Worm (Caenorhabditis elegans) whole organism, early embryonic: ENCODE data around the gene srt-68.

Source experiments
- B0310.2 ChIP-seq: sonication (generic microtip); optimal IDR thresholded peaks from 2 replicates; lab custom pipeline; 2016; ENCODE audit warnings: mild to moderate bottlenecking, missing genetic modification characterization, missing compliant biosample characterization
- F13C5.2 ChIP-seq: sonication (generic microtip); optimal IDR thresholded peaks from 2 replicates; lab custom pipeline; 2017; ENCODE audit warnings: mild to moderate bottlenecking, missing genetic modification characterization, inconsistent platforms, missing compliant biosample characterization
- aly-1 ChIP-seq: sonication (generic microtip); optimal IDR thresholded peaks from 2 replicates; lab custom pipeline; 2016; ENCODE audit warnings: missing genetic modification characterization, missing compliant biosample characterization
- ama-1 ChIP-seq: fragments of 150-350 bp; optimal IDR thresholded peaks from 2 replicates; lab custom pipeline; 2014
- ceh-13 ChIP-seq: fragments of 200-800 bp; sonication (Bioruptor generic); optimal IDR thresholded peaks from 2 replicates; lab custom pipeline; 2018; ENCODE audit warnings: mild to moderate bottlenecking, missing genetic modification characterization, missing compliant biosample characterization
- ceh-36 ChIP-seq: sonication (generic microtip); optimal IDR thresholded peaks from 2 replicates; lab custom pipeline; 2016; ENCODE audit warnings: missing genetic modification characterization, inconsistent platforms, missing compliant biosample characterization
- ets-7 ChIP-seq: sonication (generic microtip); optimal IDR thresholded peaks from 2 replicates; lab custom pipeline; 2016; ENCODE audit warnings: missing genotype, missing genetic modification characterization, missing compliant biosample characterization
- flt-1 ChIP-seq: fragments of 200-800 bp; sonication (Bioruptor generic); IDR thresholded peaks from 2 replicates; pipeline ENCODE4 v1.3.6; 2022; ENCODE audit warnings: missing genetic modification characterization, missing compliant biosample characterization
- hmbx-1 ChIP-seq: sonication (generic microtip); optimal IDR thresholded peaks from 2 replicates; lab custom pipeline; 2016; ENCODE audit warnings: mild to moderate bottlenecking, missing genetic modification characterization, missing compliant biosample characterization
- hmg-4 ChIP-seq: fragments of 200-800 bp; sonication (Bioruptor generic); optimal IDR thresholded peaks from 2 replicates; lab custom pipeline; 2018; ENCODE audit warnings: mild to moderate bottlenecking, missing genetic modification characterization, missing compliant biosample characterization
- hnd-1 ChIP-seq: sonication (generic microtip); optimal IDR thresholded peaks from 2 replicates; lab custom pipeline; 2016; ENCODE audit warnings: missing genetic modification characterization, missing compliant biosample characterization
- pes-1 ChIP-seq: fragments of 200-800 bp; sonication (Bioruptor generic); IDR thresholded peaks from 2 replicates; pipeline ENCODE4 v1.3.6; 2022; ENCODE audit warnings: missing genetic modification reagents, missing genetic modification characterization, missing compliant biosample characterization
- scrt-1 ChIP-seq: fragments of 200-800 bp; sonication (Bioruptor generic); IDR thresholded peaks from 2 replicates; pipeline ENCODE4 v1.3.6; 2022; ENCODE audit warnings: missing genetic modification characterization, missing compliant biosample characterization
- sea-1 ChIP-seq: fragments of 200-800 bp; sonication (Bioruptor generic); conservative IDR thresholded peaks from 2 replicates; pipeline ENCODE4 v1.3.6; 2022; ENCODE audit warnings: missing genetic modification characterization, missing compliant biosample characterization
- tbx-11 ChIP-seq: fragments of 200-800 bp; sonication (Bioruptor generic); IDR thresholded peaks from 2 replicates; pipeline ENCODE4 v1.3.6; 2022; ENCODE audit warnings: missing genetic modification characterization, missing compliant biosample characterization
- tbx-37 ChIP-seq: fragments of 200-800 bp; sonication (Bioruptor generic); conservative IDR thresholded peaks from 2 replicates; pipeline ENCODE4 v1.3.6; 2022; ENCODE audit warnings: missing genetic modification reagents, missing genetic modification characterization, missing compliant biosample characterization
- tra-4 ChIP-seq: sonication (generic microtip); optimal IDR thresholded peaks from 2 replicates; lab custom pipeline; 2017; ENCODE audit warnings: missing genetic modification characterization, missing compliant biosample characterization

Gene srt-68

DNA sequence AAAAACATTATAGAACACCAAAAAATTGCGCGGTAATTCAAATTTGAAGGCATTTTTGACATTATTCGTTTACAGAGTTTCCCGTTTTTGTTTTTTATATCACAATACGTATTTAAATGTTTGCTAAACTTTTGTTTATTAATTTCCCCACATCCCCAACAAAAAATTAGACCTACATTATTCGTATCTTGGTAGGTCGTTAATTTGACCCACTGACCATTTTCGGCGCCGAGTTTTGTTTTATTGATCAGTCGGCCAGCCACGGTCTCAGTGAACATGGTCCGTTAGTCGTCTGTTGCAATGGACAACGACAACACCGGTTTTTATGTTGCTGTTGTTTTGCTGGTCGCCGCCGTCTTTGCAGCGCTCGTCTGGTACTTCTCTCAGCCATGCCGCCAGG lies 12.0 kb downstream of the srt-68 start, which contains the start of gene B0238.15:
Gene B0238.15, plus strand, starts transcription at position 301 of the 400 bp plus-strand sequence.
- TF ChIP-seq ceh-13 (GFP tag; lab: Kevin White, UChicago) = no peak

- TF ChIP-seq hmg-4 (GFP tag; lab: Kevin White, UChicago) (no peak), aly-1 (no peak), ceh-36 (tag; lab: Kevin White, UChicago) (no peak), tra-4 (tag; lab: Kevin White, UChicago) (no peak), sea-1 (GFP tag; lab: Robert Waterston, UW) (no peak), F13C5.2 (tag; lab: Kevin White, UChicago) (no peak), tbx-11 (no peak), ceh-13 (GFP tag; lab: Kevin White, UChicago) (no peak), ets-7 (tag; lab: Kevin White, UChicago) (no peak), ama-1 (no peak), scrt-1 (GFP tag; lab: Robert Waterston, UW) (no peak), hnd-1 (tag; lab: Kevin White, UChicago) (no peak), tbx-37 (GFP tag; lab: Robert Waterston, UW) (no peak), flt-1 (GFP tag; lab: Robert Waterston, UW) (no peak)
Observed at ce11 chrV:5239404-5239803, 12.5 kb downstream of the srt-68 start, which contains the start of gene C52A10.3. Gene C52A10.3 (minus strand): TSS chrV:5239504.

DNA sequence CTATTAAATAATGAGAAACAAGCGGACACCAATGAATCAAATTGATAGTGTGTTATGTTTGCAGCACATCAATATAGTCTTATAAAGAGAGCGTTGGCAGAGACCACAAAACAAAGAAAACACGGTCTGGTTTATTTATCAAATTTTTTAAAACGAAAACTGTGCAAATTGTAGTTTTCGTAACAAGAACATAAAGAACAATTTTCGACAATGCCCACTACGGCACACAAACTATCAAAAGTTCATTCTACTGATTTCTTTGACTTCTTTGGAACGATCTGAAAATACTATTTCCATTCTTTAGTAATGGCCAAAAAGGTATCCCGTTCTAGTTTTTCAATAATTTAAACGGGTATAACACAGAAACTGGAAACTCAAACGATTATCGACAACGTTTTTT lies 14.8 kb downstream of the srt-68 start, which contains the start of gene cest-35.2:
Gene cest-35.2, minus strand, starts transcription at position 101 of the 400 bp plus-strand sequence.
- TF ChIP-seq pes-1 (GFP tag; lab: Robert Waterston, UW) = no peak

DNA sequence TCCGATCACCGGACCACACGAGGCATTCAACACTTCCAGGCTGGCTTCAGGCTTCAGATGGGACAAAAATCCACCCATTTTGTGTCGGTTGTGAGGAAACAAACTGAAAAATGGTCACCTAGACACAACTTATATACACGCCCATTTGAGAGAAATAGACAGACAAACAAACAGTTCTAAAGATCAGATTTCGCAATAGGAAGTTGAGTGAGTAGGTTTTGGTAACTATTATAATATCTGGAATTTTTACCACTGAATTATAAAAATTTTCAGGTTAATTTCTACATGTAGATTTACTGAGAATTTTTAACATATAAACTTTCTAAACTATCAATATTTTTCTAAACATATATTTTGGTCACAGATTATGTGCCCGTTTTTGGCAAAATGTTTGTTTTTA lies 18.1 kb downstream of the srt-68 start, which contains the start of gene cest-32:
Gene cest-32, minus strand, starts transcription at position 115 of the 400 bp plus-strand sequence.
- TF ChIP-seq sea-1 (GFP tag; lab: Robert Waterston, UW) (no peak), hnd-1 (tag; lab: Kevin White, UChicago) (no peak), flt-1 (GFP tag; lab: Robert Waterston, UW) (no peak), tbx-37 (GFP tag; lab: Robert Waterston, UW) (no peak), hmg-4 (GFP tag; lab: Kevin White, UChicago) (no peak)

ce11 chrV:5228513-5228912 lies 23.4 kb downstream of the srt-68 start:
- TF ChIP-seq ceh-13 (GFP tag; lab: Kevin White, UChicago) = no peak
- no peak for TF ChIP-seq pes-1 (GFP tag; lab: Robert Waterston, UW)
- TF ChIP-seq F13C5.2 (tag; lab: Kevin White, UChicago) = no peak
- TF ChIP-seq flt-1 (GFP tag; lab: Robert Waterston, UW) = no peak
- TF ChIP-seq aly-1 = no peak
- no peak for TF ChIP-seq ets-7 (tag; lab: Kevin White, UChicago)
- TF ChIP-seq hmbx-1 (tag; lab: Kevin White, UChicago) = no peak
- no peak for TF ChIP-seq B0310.2
- TF ChIP-seq tbx-37 (GFP tag; lab: Robert Waterston, UW) = no peak
- no peak for TF ChIP-seq ama-1

- TF ChIP-seq aly-1 (no peak), tbx-11 (no peak), tbx-37 (GFP tag; lab: Robert Waterston, UW) (no peak), scrt-1 (GFP tag; lab: Robert Waterston, UW) (no peak), hmbx-1 (tag; lab: Kevin White, UChicago) (no peak), hmg-4 (GFP tag; lab: Kevin White, UChicago) (no peak), F13C5.2 (tag; lab: Kevin White, UChicago) (no peak)
Observed at ce11 chrV:5225660-5226059, 26.3 kb downstream of the srt-68 start.

ce11 chrV:5223044-5223443 lies 28.9 kb downstream of the srt-68 start, which contains the start of gene Y49G5B.1:
Gene Y49G5B.1 (plus strand): TSS chrV:5223367.
- TF ChIP-seq ceh-36 (tag; lab: Kevin White, UChicago) (no peak), hmbx-1 (tag; lab: Kevin White, UChicago) (no peak), flt-1 (GFP tag; lab: Robert Waterston, UW) (no peak), B0310.2 (no peak), scrt-1 (GFP tag; lab: Robert Waterston, UW) (no peak), ceh-13 (GFP tag; lab: Kevin White, UChicago) (no peak), hnd-1 (tag; lab: Kevin White, UChicago) (no peak)

DNA sequence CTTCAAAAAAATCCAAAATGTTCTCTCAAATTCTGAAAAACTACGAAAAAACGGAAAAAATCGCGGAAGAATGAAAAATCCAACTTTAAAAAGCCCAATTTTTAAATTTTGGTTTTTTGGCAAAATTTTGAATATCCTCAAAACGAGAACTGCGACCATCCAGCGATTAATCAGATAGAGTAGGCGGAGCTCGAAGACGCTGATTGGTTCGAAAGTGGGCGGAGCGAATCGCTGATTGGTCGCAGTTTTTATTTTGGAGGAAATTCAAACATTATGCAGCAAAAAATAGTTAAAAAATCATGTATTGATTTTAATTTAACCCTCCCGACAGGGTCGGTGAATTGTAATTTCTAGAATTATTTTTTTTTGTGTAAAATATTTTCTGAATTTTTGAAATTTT lies 38.2 kb downstream of the srt-68 start:
- TF ChIP-seq tbx-37 (GFP tag; lab: Robert Waterston, UW) = no peak
- no peak for TF ChIP-seq sea-1 (GFP tag; lab: Robert Waterston, UW)
- TF ChIP-seq tbx-11 = no peak
- TF ChIP-seq B0310.2 = no peak
- TF ChIP-seq hmg-4 (GFP tag; lab: Kevin White, UChicago) = no peak

ce11 chrV:5204127-5204526 lies 47.8 kb downstream of the srt-68 start, which contains the start of gene ttc-37:
Gene ttc-37 (plus strand): TSS chrV:5204475.
- TF ChIP-seq tra-4 (tag; lab: Kevin White, UChicago) = no peak
- TF ChIP-seq ama-1 = no peak
- TF ChIP-seq hmbx-1 (tag; lab: Kevin White, UChicago) = no peak
- TF ChIP-seq hmg-4 (GFP tag; lab: Kevin White, UChicago) = no peak
- no peak for TF ChIP-seq sea-1 (GFP tag; lab: Robert Waterston, UW)
- TF ChIP-seq tbx-37 (GFP tag; lab: Robert Waterston, UW) = no peak
- TF ChIP-seq ceh-36 (tag; lab: Kevin White, UChicago) = no peak
- TF ChIP-seq B0310.2 = no peak
- TF ChIP-seq scrt-1 (GFP tag; lab: Robert Waterston, UW) = no peak
